Fruit fly (Drosophila melanogaster) whole organism, larva: ENCODE data around the gene Roc1b.

Source experiments
- noc ChIP-seq: fragments of 200-800 bp; sonication (Bioruptor generic); optimal IDR thresholded peaks from 3 replicates; lab custom pipeline; 2019; ENCODE audit warnings: missing biosample characterization, mild to moderate bottlenecking, missing genetic modification characterization, moderate library complexity

Gene Roc1b

DNA sequence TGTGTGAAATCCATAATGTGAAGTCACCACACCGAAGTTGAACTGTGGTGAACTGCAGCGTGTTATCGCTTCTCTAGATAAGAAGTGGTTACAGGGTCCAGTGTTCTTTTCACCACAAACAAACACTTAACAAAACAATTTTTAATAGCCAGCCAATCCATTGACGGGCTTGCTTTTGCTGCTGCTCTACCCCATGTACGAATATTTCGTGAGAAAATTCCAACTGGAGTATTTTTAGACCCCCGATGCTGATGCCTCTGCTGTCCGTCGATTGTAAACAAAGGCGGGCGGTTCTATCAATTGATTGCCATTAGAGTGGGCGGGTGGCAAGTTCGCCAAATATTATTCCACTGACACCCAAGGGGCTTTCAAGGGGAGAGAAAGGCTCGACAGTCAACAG lies 18.7 kb upstream of the Roc1b start:
- TF ChIP-seq noc, result no peak

DNA sequence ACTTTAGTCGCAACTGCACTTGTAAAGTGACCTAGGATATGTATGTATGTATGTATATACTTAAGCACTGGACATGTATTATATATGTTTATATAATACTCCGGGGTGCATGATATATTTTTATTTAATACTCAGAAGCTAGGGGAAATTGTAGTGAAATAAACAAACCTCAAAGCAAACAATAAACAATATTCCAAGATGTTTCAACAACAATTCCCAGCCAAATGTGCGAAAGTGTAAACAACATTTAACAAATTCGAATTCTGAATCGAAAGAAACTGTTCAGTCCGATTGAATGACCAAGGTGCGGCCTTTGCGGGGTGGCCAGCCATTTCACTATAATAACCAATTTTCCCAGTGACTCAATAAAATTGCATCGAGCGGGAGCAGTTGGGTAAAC lies 17.7 kb upstream of the Roc1b start:
- no peak for TF ChIP-seq noc

DNA sequence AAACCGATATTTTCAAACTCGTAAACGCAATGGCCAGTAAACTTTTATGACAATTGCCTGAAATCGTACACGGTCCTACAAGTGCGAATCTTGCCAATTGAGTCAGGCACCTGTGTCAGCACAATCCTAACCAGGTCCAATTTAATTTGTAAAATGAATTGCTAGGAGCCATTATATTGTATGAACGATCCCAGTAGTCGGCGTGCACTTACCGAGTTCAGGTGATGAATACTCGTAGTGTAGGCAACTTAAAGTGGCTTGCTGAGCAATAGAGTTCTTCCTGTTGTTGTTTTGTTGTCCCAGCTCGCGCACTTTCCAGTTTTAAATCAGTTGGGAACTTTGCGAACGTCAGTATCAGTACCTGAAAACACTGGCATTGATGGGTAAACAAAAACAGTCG lies 17.2 kb upstream of the Roc1b start:
- TF ChIP-seq noc, result no peak

DNA sequence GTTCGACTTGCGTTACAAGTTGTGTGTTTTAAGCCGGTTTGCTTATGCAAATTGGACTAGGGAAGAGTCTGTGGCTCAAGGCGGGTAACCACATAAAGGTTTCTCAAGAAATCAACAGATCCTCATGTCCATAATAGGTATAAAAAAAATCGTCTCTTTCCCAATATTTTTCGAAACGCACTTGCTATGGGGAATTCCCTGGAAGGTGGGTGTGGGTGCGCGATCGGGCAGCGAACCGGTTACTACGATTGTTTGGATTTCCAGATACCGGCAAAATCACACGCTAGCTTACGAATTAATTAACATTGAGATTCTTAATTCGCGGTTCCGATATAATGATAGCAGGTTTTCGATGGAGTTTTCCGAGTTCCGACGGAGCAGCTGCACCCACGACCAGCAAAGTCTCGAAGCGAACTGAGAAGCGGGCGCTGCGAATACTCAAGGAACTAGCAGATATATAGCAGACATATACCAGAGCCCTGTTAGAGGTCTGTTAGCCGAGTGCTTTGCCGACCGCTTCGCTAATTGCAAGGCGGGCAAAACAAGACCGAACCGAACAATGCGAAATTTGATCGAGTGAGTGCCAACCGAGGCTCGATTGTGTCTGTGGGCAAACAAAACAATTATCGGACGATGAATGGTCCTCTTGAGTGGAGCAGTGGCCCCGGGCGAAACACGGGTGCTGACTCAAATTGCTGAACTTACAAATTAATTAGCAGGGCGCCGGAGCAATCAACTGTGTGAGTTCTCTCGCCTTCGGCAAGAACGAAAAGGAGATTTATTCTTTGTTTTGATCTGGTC lies 16.5 kb upstream of the Roc1b start:
- TF ChIP-seq noc, result peak; percentile 18

DNA sequence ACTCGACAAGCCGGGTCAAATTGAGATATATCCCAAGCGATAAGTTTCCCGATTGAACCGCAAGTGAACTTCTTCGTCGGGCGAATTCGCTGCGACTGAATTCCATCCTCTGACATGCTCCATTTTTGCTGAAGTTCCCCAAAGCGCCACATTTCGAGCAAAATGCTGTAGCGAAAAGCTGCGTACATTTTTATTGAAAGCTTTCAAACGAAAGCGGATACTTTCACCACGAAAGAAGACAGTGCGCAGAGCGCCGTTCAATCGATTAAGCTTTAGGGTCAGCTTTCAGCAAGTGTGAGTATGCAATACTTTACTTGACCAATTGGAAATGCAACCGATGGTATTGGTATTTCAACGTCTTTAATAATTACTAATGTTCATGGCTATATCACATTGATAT lies 14.9 kb upstream of the Roc1b start, which contains the start of gene mthl10:
Gene mthl10 (minus strand): TSS at position 77 of the 400 bp plus-strand sequence.
- no peak for TF ChIP-seq noc

DNA sequence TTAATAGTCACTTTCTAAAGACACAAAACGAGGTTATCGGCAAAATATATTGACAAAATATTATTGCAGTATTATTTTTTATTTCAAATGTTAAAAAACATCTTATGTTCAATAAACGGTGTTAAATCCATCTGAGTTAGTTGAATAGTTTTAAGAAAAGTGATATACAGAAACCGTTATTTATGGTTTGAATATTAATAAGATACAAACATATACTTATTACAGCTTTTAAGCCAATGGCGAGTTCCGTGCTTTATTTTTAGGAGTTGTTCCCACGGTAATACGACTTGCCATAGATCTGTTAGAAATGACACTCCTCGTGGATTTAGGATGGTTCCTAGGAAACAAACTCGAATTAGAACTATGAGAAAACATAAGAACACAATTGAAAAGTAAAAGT lies 14.5 kb upstream of the Roc1b start:
- TF ChIP-seq noc, result no peak

DNA sequence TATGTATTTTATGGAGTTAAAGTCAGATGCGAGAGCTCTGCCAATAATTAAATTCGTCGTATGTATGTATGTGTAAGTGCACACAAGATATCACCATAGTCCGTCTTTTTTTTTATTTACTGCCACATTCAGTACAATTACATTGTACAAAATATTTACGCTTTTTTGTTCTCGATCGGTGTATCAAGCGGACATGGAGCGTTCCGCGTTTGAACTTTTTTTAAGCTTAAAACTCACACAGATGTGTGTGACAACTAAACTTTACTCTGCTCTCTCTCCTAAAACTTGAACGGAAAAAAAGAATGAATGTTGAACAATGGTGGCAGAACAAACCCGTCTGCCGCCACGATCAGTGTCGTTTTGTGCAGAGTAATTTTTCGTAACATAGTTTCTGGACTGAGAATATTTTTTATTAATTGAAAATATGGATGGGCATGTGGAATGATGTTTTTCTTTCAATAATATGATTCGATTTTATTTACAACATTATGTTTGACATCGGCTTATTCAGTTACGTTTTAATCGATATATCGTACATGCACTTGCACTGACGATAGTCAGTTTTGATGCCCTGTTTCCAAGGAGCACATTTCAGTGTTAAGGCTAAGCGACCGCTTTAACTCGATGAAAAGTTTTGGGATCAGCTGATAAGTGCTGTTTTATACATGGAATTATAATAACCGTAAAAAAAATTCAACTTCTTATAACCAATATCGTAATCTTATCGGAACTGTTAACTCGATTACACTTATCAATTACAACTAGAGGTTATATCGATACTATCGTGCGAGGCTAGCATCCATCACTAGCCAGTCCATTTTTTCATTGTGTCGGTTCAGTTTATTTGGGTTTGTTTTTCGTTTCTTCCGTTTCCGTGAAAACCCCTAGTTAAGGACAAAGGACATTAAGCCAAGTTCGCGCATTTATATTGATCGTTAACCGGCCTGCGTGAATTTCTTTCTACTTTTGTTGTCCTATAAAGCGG lies 10.8 kb upstream of the Roc1b start, which contains the start of gene mth:
Gene mth (minus strand): TSS at position 302 of the 985 bp plus-strand sequence.
- TF ChIP-seq noc, result peak; percentile 36

DNA sequence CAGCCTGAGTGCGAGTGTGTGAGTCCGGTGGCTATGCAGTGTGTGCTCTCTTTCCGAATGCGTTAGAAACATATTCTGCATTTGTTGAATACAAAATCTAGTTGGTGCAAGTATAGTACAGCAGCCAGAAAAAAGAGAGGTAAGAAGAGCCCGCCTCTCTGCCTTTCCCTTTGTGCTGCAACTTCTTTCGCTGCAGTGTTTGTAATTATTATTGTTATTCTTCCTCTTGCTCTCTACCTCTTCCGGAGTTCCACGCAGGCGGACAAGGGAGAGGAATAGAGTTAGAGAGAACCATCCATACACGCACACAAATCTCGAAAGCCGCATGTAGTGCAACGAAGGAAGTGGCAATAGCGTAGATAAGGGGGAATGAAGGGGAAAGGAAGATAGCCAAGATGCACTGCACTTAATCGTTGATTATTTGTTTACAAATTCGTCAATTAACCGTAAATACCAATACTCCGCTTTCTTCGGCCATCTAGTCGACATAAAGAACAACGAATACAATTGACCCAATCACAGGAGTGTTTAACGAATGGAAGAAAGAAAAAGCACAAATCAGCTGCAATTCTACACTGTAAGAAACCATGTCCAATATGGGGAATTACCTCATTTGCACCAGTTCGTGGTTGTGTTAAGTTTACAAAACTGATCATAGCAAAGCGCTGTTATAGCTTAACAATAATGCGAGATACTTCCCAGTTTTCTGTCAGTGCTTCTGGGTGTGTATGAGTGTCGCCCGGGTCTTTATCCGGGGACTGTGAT lies 10.0 kb upstream of the Roc1b start:
- TF ChIP-seq noc, result no peak

DNA sequence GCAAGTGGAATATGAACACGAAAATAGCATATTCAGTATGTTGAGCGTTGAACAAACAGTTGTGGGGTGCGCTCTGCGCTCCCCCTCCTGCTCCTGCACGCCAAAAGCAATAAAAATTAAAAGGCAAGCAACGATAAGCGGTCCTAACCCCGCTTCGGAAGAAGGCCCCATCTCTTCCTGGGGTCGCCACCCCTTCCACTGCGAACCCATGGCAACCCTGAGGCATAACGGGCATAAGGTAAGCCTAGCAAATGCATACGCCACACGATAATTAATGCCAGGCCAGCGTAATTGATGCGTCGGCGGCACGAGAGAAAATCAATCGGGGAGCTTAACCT lies 9.4 kb upstream of the Roc1b start:
- TF ChIP-seq noc, result no peak

DNA sequence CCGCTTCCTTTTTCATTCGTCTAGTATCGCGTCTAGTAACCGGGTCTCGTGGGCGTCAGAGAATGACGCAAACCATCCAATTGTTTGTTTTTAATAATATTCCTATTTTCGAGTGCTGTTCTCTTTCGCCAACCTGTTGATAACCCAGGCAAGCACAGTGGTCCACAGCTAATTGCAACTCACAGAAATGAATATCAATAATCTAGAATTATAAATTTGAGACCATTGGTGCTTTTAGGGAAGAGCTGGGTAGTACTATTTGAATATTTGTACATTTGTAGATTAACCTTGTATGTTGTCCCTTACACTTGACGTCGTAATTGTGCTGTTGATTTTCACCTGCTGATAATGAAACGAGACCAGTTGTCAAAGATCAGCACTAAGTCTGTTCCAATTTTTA lies 8.0 kb upstream of the Roc1b start:
- TF ChIP-seq noc, result peak; percentile 51

DNA sequence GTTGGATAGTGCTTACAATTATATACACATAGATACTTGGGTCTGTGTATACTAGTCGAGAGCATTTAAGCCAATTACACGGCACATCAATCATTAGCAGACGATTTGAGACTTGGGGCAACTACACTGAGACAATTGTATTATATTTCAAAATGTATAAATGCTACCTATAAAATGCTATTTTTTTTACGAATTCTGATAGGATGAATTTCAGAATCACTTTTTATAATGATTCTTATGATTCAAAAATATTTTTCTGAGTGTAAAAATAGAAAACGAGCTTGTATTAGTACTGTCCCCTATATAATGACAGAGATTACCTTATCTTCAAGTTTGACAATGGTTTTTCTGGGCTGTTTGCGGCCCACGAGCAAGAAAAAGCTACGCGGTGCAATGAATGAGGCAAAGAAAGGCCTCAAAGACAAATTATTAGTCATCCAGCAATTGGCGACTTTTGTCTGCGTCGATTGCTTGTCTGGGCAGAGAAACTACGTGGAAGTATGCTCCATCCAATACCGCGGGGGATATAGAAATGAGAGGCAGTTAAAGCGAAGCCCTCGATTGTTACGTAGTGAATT lies 7.0 kb upstream of the Roc1b start:
- TF ChIP-seq noc, result peak; percentile 91

DNA sequence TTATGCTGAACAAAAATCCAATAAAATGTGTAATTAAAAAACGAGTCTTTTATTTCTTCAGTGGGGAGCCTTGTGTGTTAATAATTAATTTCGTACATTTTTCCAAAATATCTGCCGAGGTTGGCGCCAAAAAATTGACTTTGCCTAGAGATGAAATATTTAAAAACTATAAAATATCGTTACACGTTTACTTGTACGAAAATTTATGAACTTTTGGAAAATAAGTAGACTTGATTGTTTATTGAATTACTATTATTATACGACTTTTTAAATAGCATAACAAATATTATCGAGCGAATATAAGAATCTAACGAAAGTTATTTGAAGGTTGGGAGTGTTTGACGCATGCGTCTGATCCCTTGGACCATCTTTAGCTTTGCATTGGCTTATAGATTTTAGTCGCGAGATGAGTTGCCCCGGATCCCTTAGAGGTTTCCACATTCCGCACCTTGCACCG lies 1.7 kb upstream of the Roc1b start, which contains the start of gene CG1231:
Gene CG1231 (plus strand): TSS at position 407 of the 457 bp plus-strand sequence.
- no peak for TF ChIP-seq noc

DNA sequence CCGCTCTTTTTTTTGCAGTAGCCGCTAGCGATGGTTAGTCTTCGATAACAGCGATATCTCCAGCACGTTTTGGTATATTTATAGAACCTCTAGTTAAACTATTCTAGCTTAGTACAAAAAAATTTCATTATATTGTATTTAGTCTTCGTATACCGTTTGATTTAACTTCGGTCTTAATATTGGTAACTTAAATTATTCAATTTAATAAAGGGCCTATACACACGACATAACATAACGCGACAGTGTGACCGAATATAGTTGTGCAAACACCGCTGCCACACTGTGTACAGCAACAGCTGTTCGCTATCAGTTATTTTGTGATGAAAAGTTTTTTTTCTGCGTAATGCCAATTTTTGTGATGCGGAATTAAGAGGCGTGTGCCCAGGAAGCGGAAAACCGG lies 3.4 kb downstream of the Roc1b start, which contains the start of the genes Cdc5 and CG1233:
Gene Cdc5 (minus strand): TSS at position 183 of the 400 bp plus-strand sequence.
Gene CG1233 (plus strand): TSS at position 272 of the 400 bp plus-strand sequence.
- TF ChIP-seq noc, result no peak

DNA sequence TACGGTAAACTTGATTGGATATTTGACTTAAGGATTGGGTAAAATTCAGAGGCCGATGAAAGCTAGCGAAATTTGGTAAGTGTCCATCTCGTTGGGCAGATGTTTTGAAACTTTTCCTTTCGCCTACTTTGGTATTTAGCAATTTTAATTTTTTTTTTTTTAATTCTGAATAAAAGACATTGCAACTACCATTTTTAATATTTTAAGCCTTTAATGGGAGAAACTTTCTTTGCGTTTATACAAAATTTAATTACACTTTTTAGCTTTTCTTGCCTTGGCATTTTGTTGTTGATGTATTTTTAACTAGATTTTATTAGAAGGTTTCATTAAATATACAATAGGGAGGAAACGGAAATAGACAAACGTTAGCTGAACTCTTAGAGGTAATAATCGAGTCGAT lies 8.6 kb downstream of the Roc1b start, which contains the start of gene CG13884:
Gene CG13884 (minus strand): TSS at position 101 of the 400 bp plus-strand sequence.
- no peak for TF ChIP-seq noc

DNA sequence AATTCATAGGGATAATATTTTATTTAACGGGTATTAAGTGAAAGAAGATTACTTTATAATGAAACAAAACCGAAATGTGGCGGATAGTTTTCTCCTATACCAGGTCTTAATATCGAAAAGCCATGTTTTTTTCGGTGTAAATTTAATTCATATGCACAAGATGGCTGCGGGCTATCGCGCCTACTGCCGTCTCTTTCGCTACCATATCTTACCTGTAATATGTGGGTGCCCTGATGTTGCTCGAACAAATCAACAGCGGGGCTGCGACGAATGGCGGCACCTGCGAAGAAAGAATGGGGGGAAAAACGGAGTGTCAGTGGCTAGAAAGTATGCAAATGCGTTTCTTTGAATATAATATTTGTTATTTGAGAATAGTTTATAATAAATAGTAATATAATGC lies 13.4 kb downstream of the Roc1b start:
- no peak for TF ChIP-seq noc

DNA sequence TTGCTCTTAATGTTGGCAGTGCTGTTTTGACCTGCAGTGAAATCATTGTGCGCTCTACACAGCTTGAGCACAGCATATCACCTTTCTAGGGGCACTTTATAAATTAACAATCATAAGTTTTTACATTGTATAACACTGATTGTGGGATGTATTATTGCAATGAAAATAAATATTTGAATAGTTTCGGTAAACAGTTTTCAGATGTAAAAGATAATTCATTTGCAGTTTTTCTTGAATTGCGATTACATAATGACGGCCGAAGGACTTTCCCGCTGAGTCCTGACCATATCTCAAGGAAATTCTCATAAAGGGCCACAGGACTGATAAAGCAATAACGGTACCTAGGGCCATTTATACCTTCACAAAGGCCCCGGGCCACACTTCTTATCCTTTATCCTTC lies 16.8 kb downstream of the Roc1b start:
- TF ChIP-seq noc, result no peak
